Fruit fly (Drosophila melanogaster) whole organism, adult: ENCODE data around the gene CG12069.

Experiments
- CG11617 ChIP-seq: fragments of 200-800 bp; sonication (Bioruptor generic); optimal IDR thresholded peaks from 2 replicates; lab custom pipeline; 2017; ENCODE audit warnings: mild to moderate bottlenecking, missing biosample characterization, missing genetic modification reagents, missing genetic modification characterization
- CG12768 ChIP-seq: fragments of 200-800 bp; sonication (Bioruptor generic); optimal IDR thresholded peaks from 2 replicates; lab custom pipeline; 2017; ENCODE audit warnings: missing biosample characterization, missing genetic modification characterization, mild to moderate bottlenecking, moderate library complexity, missing genetic modification reagents
- CG14711 ChIP-seq: fragments of 200-800 bp; sonication (Bioruptor generic); optimal IDR thresholded peaks from 2 replicates; lab custom pipeline; 2018; ENCODE audit warnings: missing biosample characterization, mild to moderate bottlenecking, missing genetic modification characterization, moderate library complexity
- CG1620 ChIP-seq: fragments of 200-800 bp; sonication (Bioruptor generic); optimal IDR thresholded peaks from 2 replicates; lab custom pipeline; 2016; ENCODE audit warnings: missing biosample characterization, missing genetic modification characterization
- CG33017 ChIP-seq: fragments of 200-800 bp; sonication (Bioruptor generic); optimal IDR thresholded peaks from 2 replicates; lab custom pipeline; 2018; ENCODE audit warnings: missing biosample characterization, mild to moderate bottlenecking, missing genetic modification characterization, moderate library complexity
- CG5204 ChIP-seq: fragments of 200-800 bp; sonication (Bioruptor generic); optimal IDR thresholded peaks from 2 replicates; lab custom pipeline; 2016; ENCODE audit warnings: missing biosample characterization, missing genetic modification characterization
- CG7045 ChIP-seq: fragments of 200-800 bp; sonication (Bioruptor generic); optimal IDR thresholded peaks from 2 replicates; lab custom pipeline; 2017; ENCODE audit warnings: missing biosample characterization, mild to moderate bottlenecking, missing genetic modification characterization
- CG7101 ChIP-seq: fragments of 200-800 bp; sonication (Bioruptor generic); optimal IDR thresholded peaks from 2 replicates; lab custom pipeline; 2018; ENCODE audit warnings: missing biosample characterization, mild to moderate bottlenecking, missing genetic modification characterization, moderate library complexity
- Clk ChIP-seq: fragments of 200-800 bp; sonication (Bioruptor generic); optimal IDR thresholded peaks from 2 replicates; lab custom pipeline; 2017; ENCODE audit warnings: missing biosample characterization, missing genetic modification characterization
- Crg-1 ChIP-seq: fragments of 200-800 bp; sonication (Bioruptor generic); optimal IDR thresholded peaks from 2 replicates; lab custom pipeline; 2016; ENCODE audit warnings: missing biosample characterization, missing genetic modification characterization
- Hr96 ChIP-seq: fragments of 200-800 bp; sonication (Bioruptor generic); optimal IDR thresholded peaks from 2 replicates; lab custom pipeline; 2016; ENCODE audit warnings: missing biosample characterization, missing genetic modification characterization
- Mnt ChIP-seq: fragments of 200-800 bp; sonication (Bioruptor generic); optimal IDR thresholded peaks from 2 replicates; lab custom pipeline; 2016; ENCODE audit warnings: missing biosample characterization, mild to moderate bottlenecking, missing genetic modification characterization
- bab1 ChIP-seq: fragments of 200-800 bp; sonication (Bioruptor generic); optimal IDR thresholded peaks from 3 replicates; lab custom pipeline; 2019; ENCODE audit warnings: missing biosample characterization, mild to moderate bottlenecking, missing genetic modification characterization, moderate library complexity
- cic ChIP-seq: fragments of 200-800 bp; sonication (Bioruptor generic); optimal IDR thresholded peaks from 2 replicates; lab custom pipeline; 2017; ENCODE audit warnings: missing biosample characterization, mild to moderate bottlenecking, missing genetic modification characterization, moderate library complexity
- cnc ChIP-seq, 2 experiments: fragments of >200 bp; optimal IDR thresholded peaks; 2 replicates each; lab custom pipeline; 2017
- kay ChIP-seq: fragments of 200-800 bp; sonication (Bioruptor generic); peaks from one replicate; lab custom pipeline; 2016; ENCODE audit warnings: missing biosample characterization, missing genetic modification characterization, borderline replicate concordance
- ovo ChIP-seq: fragments of 200-800 bp; sonication (Bioruptor generic); optimal IDR thresholded peaks from 2 replicates; lab custom pipeline; 2016; ENCODE audit warnings: missing biosample characterization, missing genetic modification characterization
- pad ChIP-seq: fragments of 200-800 bp; sonication (Bioruptor generic); optimal IDR thresholded peaks from 3 replicates; lab custom pipeline; 2017; ENCODE audit warnings: missing biosample characterization, missing genetic modification characterization, mild to moderate bottlenecking, moderate library complexity, missing genetic modification reagents
- tj ChIP-seq: fragments of 200-800 bp; sonication (Bioruptor generic); optimal IDR thresholded peaks from 3 replicates; lab custom pipeline; 2017; ENCODE audit warnings: missing biosample characterization, mild to moderate bottlenecking, missing genetic modification characterization, moderate library complexity
- toe ChIP-seq: fragments of 200-800 bp; sonication (Bioruptor generic); optimal IDR thresholded peaks from 2 replicates; lab custom pipeline; 2016; ENCODE audit warnings: missing biosample characterization, missing genetic modification characterization

The CG12069 gene

dm6 chr3R:30695398-30695797 is at the start of gene CG12069:
CG12069 (minus strand) TSS chr3R:30695498.
- TF ChIP-seq pad (GFP tag; lab: Kevin White, UChicago) (no peak), Mnt (GFP tag; lab: Kevin White, UChicago) (no peak), CG33017 (tag; lab: Kevin White, UChicago) (no peak), CG1620 (GFP tag; lab: Kevin White, UChicago) (no peak)

DNA sequence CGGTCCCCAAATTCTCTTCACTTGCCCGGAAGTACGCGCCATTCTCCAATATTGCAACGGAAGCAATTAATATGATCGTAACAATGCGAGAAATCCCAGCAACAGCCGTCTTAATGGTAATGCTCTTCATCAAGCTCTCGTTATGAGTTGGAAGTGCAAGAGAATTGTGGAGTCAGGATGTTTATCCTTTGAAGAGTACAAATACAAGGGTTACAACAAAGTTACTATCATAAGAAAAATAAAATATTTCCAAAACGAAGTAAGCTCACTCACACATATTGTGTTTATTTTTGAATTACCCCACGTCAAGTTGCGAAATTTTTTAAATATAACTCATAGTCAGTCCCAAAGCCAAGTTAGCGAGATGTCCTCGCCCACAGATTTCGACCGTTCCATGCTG is 47.3 kb upstream of the CG12069 start, which contains the start of gene CG15543:
Gene CG15543, plus strand, starts transcription at position 301 of the 400 bp plus-strand sequence.
- TF ChIP-seq Hr96 (GFP tag; lab: Kevin White, UChicago) (no peak), tj (GFP tag; lab: Kevin White, UChicago) (no peak), cic (GFP tag; lab: Kevin White, UChicago) (no peak), cnc (optimal IDR thresholded peaks at IDR 0.05; lab: Kevin White, UChicago) (no peak), Mnt (GFP tag; lab: Kevin White, UChicago) (no peak)

dm6 chr3R:30741371-30741770 is 46.1 kb upstream of the CG12069 start:
- TF ChIP-seq cic (GFP tag; lab: Kevin White, UChicago) (no peak), Mnt (GFP tag; lab: Kevin White, UChicago) (no peak), CG1620 (GFP tag; lab: Kevin White, UChicago) (no peak), CG14711 (tag; lab: Kevin White, UChicago) (no peak), CG7045 (GFP tag; lab: Kevin White, UChicago) (no peak), CG33017 (tag; lab: Kevin White, UChicago) (no peak), bab1 (GFP tag; lab: Kevin White, UChicago) (no peak), kay (GFP tag; lab: Kevin White, UChicago) (no peak)

DNA sequence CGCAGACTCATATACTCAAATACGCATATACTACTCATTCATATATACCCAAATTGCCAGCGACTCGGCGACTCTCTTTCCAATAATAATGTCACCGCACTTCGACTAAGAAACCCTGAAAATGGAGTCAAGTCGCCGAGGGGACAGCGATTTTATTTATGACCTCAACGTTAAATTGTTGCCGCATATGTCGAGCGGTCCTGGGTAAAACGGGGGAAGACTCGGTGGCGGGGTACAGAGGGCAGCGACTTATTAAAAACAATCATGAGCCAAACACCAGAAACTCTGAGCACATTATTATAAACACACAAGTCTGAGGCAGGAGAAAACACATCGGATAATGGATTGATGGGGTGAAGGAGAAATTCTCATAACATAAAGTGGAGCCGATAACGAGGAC is 39.7 kb upstream of the CG12069 start:
- no peak for TF ChIP-seq CG33017 (tag; lab: Kevin White, UChicago)
- no peak for TF ChIP-seq toe
- no peak for TF ChIP-seq kay (GFP tag; lab: Kevin White, UChicago)
- TF ChIP-seq CG7101 (tag; lab: Kevin White, UChicago), result no peak
- TF ChIP-seq pad (GFP tag; lab: Kevin White, UChicago), result no peak
- no peak for TF ChIP-seq ovo (GFP tag; lab: Kevin White, UChicago)
- no peak for TF ChIP-seq bab1 (GFP tag; lab: Kevin White, UChicago)
- no peak for TF ChIP-seq cnc (optimal IDR thresholded peaks at IDR 0.05; lab: Kevin White, UChicago)
- TF ChIP-seq Crg-1, result no peak
- no peak for TF ChIP-seq CG14711 (tag; lab: Kevin White, UChicago)
- TF ChIP-seq Mnt (GFP tag; lab: Kevin White, UChicago), result no peak

DNA sequence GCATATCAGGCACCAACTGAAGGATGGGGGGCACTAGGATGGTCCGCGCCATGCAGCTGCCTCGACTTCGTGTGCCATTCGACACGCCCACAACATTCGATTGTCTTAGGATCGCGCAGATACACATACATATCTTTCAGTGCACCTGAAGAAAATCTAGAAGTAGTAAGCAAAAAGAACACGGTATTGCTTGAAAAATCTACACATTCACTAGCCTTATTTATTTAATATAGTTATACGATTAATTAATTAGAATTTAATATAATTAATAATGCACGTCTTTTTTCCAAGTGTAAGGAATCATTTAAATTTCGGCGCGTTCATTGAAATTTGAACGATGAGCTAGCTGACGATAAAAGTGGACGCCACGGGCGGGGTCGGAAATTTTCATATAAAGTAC is 39.3 kb upstream of the CG12069 start:
- no peak for TF ChIP-seq Mnt (GFP tag; lab: Kevin White, UChicago)
- TF ChIP-seq bab1 (GFP tag; lab: Kevin White, UChicago), result no peak
- TF ChIP-seq CG5204 (GFP tag; lab: Kevin White, UChicago), result no peak
- TF ChIP-seq CG7101 (tag; lab: Kevin White, UChicago), result no peak
- no peak for TF ChIP-seq Hr96 (GFP tag; lab: Kevin White, UChicago)
- no peak for TF ChIP-seq cnc (optimal IDR thresholded peaks at IDR 0.05; lab: Kevin White, UChicago)
- TF ChIP-seq cic (GFP tag; lab: Kevin White, UChicago), result no peak
- no peak for TF ChIP-seq CG7045 (GFP tag; lab: Kevin White, UChicago)
- no peak for TF ChIP-seq toe
- no peak for TF ChIP-seq CG12768 (GFP tag; lab: Kevin White, UChicago)
- TF ChIP-seq ovo (GFP tag; lab: Kevin White, UChicago), result no peak
- TF ChIP-seq CG14711 (tag; lab: Kevin White, UChicago), result no peak

- no peak for TF ChIP-seq CG12768 (GFP tag; lab: Kevin White, UChicago)
- TF ChIP-seq CG33017 (tag; lab: Kevin White, UChicago), result no peak
- no peak for TF ChIP-seq bab1 (GFP tag; lab: Kevin White, UChicago)
- TF ChIP-seq CG1620 (GFP tag; lab: Kevin White, UChicago), result no peak
- no peak for TF ChIP-seq CG7045 (GFP tag; lab: Kevin White, UChicago)
- no peak for TF ChIP-seq Hr96 (GFP tag; lab: Kevin White, UChicago)
- TF ChIP-seq tj (GFP tag; lab: Kevin White, UChicago), result no peak
- TF ChIP-seq cnc (optimal IDR thresholded peaks at IDR 0.05; lab: Kevin White, UChicago), result no peak
- TF ChIP-seq cic (GFP tag; lab: Kevin White, UChicago), result no peak
- TF ChIP-seq CG14711 (tag; lab: Kevin White, UChicago), result no peak
- TF ChIP-seq Crg-1, result no peak
- no peak for TF ChIP-seq CG7101 (tag; lab: Kevin White, UChicago)
- no peak for TF ChIP-seq Clk (GFP tag; lab: Kevin White, UChicago)
- no peak for TF ChIP-seq CG11617
- no peak for TF ChIP-seq pad (GFP tag; lab: Kevin White, UChicago)
- TF ChIP-seq Mnt (GFP tag; lab: Kevin White, UChicago), result no peak
- TF ChIP-seq toe, result no peak
Measured at dm6 chr3R:30733081-30733480, 37.8 kb upstream of the CG12069 start.

DNA sequence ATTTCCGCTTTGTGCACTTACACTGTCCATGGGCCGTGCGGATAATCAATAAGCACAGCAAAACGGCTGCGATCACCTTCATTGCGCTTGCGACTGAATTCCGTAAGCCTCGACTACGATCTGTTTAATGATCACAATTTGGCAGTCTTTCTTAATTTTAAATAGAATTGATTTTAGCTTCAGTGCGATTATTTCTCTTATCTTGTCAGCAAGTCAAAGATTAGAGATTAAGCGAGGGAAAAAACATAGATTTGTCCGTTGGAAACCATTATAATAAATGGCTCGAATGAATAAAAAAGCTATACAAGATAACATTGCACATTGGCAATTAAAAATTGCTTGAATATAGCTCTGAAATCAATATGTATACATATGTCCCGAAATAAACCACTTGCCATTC is 35.8 kb upstream of the CG12069 start, which contains the start of gene CG11313:
Gene CG11313, minus strand, starts transcription at position 101 of the 400 bp plus-strand sequence.
- TF ChIP-seq toe, result no peak
- no peak for TF ChIP-seq CG7045 (GFP tag; lab: Kevin White, UChicago)
- no peak for TF ChIP-seq CG11617
- TF ChIP-seq CG5204 (GFP tag; lab: Kevin White, UChicago), result no peak
- no peak for TF ChIP-seq ovo (GFP tag; lab: Kevin White, UChicago)
- no peak for TF ChIP-seq Crg-1
- TF ChIP-seq CG1620 (GFP tag; lab: Kevin White, UChicago), result no peak
- TF ChIP-seq CG33017 (tag; lab: Kevin White, UChicago), result no peak
- TF ChIP-seq bab1 (GFP tag; lab: Kevin White, UChicago), result no peak
- TF ChIP-seq Hr96 (GFP tag; lab: Kevin White, UChicago), result no peak
- no peak for TF ChIP-seq Clk (GFP tag; lab: Kevin White, UChicago)
- no peak for TF ChIP-seq CG7101 (tag; lab: Kevin White, UChicago)
- no peak for TF ChIP-seq Mnt (GFP tag; lab: Kevin White, UChicago)
